Worm (Caenorhabditis elegans) whole organism, young adult: Measurements from ENCODE around the gene hsp-6.
A peak's percentile ranks its signal among the peaks of the same experiment; 100 is the strongest.

ENCODE experiments used
- F23B12.7 ChIP-seq: sonication (generic microtip); optimal IDR thresholded peaks from 2 replicates; lab custom pipeline; 2017; ENCODE audit warnings: missing genetic modification characterization, mild to moderate bottlenecking, missing compliant biosample characterization, antibody characterized with exemption, moderate library complexity; ENCODE audit not compliant: insufficient read depth
- T26A5.8 ChIP-seq: sonication (generic microtip); optimal IDR thresholded peaks from 2 replicates; lab custom pipeline; 2016; ENCODE audit warnings: missing genetic modification characterization, missing compliant biosample characterization
- ama-1 ChIP-seq, 3 experiments: fragments of 150-350 bp in 1 of 3; sonication (generic microtip) in 2 of 3; optimal IDR thresholded peaks; 2 replicates each; lab custom pipeline; 2014 to 2018; ENCODE audit warnings: missing biosample characterization in 2 of 3, missing genetic modification characterization in 2 of 3, missing genetic modification reagents in 2 of 3
- attf-3 ChIP-seq: fragments of 200-800 bp; sonication (Bioruptor generic); conservative IDR thresholded peaks from 2 replicates; pipeline ENCODE4 v1.3.6; 2022; ENCODE audit warnings: missing genetic modification reagents, missing genetic modification characterization, missing compliant biosample characterization
- ets-4 ChIP-seq: fragments of 200-800 bp; sonication (Bioruptor generic); optimal IDR thresholded peaks from 2 replicates; lab custom pipeline; 2018; ENCODE audit warnings: mild to moderate bottlenecking, missing genetic modification characterization, missing compliant biosample characterization
- madf-8 ChIP-seq: fragments of 200-800 bp; sonication (Bioruptor generic); conservative IDR thresholded peaks from 2 replicates; pipeline ENCODE4 v1.3.6; 2022; ENCODE audit warnings: missing genetic modification reagents, missing genetic modification characterization, missing compliant biosample characterization
- nhr-27 ChIP-seq: fragments of 200-800 bp; sonication (Bioruptor generic); optimal IDR thresholded peaks from 2 replicates; lab custom pipeline; 2018; ENCODE audit warnings: mild to moderate bottlenecking, missing genetic modification characterization, moderate library complexity, missing compliant biosample characterization
- pha-4 ChIP-seq: fragments of 150-350 bp; sonication (generic microtip); optimal IDR thresholded peaks from 2 replicates; lab custom pipeline; 2014; ENCODE audit warnings: missing biosample characterization, missing genetic modification reagents, missing genetic modification characterization
- snpc-1.3 ChIP-seq: sonication (generic microtip); optimal IDR thresholded peaks from 2 replicates; lab custom pipeline; 2017; ENCODE audit warnings: missing genetic modification characterization, mild to moderate bottlenecking, missing compliant biosample characterization, antibody characterized with exemption, moderate library complexity, missing genotype, missing genetic modification reagents; ENCODE audit not compliant: insufficient read depth
- unc-130 ChIP-seq: sonication (generic microtip); optimal IDR thresholded peaks from 2 replicates; lab custom pipeline; 2016; ENCODE audit warnings: missing genetic modification reagents, missing genetic modification characterization, missing compliant biosample characterization
- ztf-25 ChIP-seq: fragments of 200-800 bp; sonication (Bioruptor generic); IDR thresholded peaks from 2 replicates; pipeline ENCODE4 v1.3.6; 2022; ENCODE audit warnings: missing genetic modification reagents, missing genetic modification characterization, missing compliant biosample characterization

- no peak for TF ChIP-seq nhr-27 (tag; lab: Kevin White, UChicago)
- TF ChIP-seq F23B12.7 (tag; lab: Kevin White, UChicago) = no peak
- TF ChIP-seq pha-4 (tag; lab: Kevin White, UChicago) = no peak
- TF ChIP-seq snpc-1.3 (tag; lab: Kevin White, UChicago) = no peak
- no peak for TF ChIP-seq ets-4 (GFP tag; lab: Kevin White, UChicago)
- TF ChIP-seq attf-3 = no peak
- TF ChIP-seq madf-8 = 0 out of 2 replicates have a peak, but pooled peaks have one; percentile 21
- TF ChIP-seq ztf-25 (GFP tag; lab: Robert Waterston, UW) = no peak
- no peak for TF ChIP-seq T26A5.8 (tag; lab: Kevin White, UChicago)
- no peak for TF ChIP-seq ama-1 (optimal IDR thresholded peaks at IDR 0.05; lab: Kevin White, UChicago)
- no peak for TF ChIP-seq ama-1 (GFP tag; optimal IDR thresholded peaks at IDR 0.05; lab: Kevin White, UChicago)
- TF ChIP-seq unc-130 (GFP tag; lab: Kevin White, UChicago) = no peak
Measured at ce11 chrV:4810653-4811052, 15.9 kb downstream of the hsp-6 start.
